Worm (Caenorhabditis elegans): Measurements from ENCODE around the gene srd-46.

ce11 chrX:12365388-12365787 lies 33.5 kb downstream of the srd-46 start, which contains the start of gene F19H6.4:
- TF ChIP-seq mdl-1 (tag; optimal IDR thresholded peaks at IDR 0.05), result no peak
- no peak for TF ChIP-seq ZK546.5 (tag; optimal IDR thresholded peaks at IDR 0.05)
- TF ChIP-seq egl-27 (tag; optimal IDR thresholded peaks at IDR 0.05), result no peak

All from whole organism, L2 larva.